Worm (Caenorhabditis elegans) whole organism, L2 larva: Measurements from ENCODE around the gene R07H5.16.

ENCODE experiments used
- ama-1 ChIP-seq: fragments of 150-350 bp; optimal IDR thresholded peaks from 2 replicates; lab custom pipeline; 2018; ENCODE audit warnings: inconsistent platforms
- ceh-82 ChIP-seq: fragments of 150-350 bp; optimal IDR thresholded peaks from 2 replicates; lab custom pipeline; 2014; ENCODE audit warnings: missing biosample characterization, missing genetic modification characterization
- lin-11 ChIP-seq: fragments of 150-350 bp; sonication (generic microtip); optimal IDR thresholded peaks from 2 replicates; lab custom pipeline; 2014; ENCODE audit warnings: missing biosample characterization, missing genetic modification characterization, inconsistent platforms, mixed read lengths
- mbf-1 ChIP-seq: sonication (generic microtip); optimal IDR thresholded peaks from 2 replicates; lab custom pipeline; 2017; ENCODE audit warnings: missing biosample characterization, missing genetic modification characterization
- unc-39 ChIP-seq: fragments of 150-350 bp; optimal IDR thresholded peaks from 2 replicates; lab custom pipeline; 2014; ENCODE audit warnings: missing biosample characterization, missing genetic modification characterization
- unc-62 ChIP-seq: fragments of 150-350 bp; optimal IDR thresholded peaks from 2 replicates; lab custom pipeline; 2014; ENCODE audit warnings: missing biosample characterization, missing genetic modification reagents, missing genetic modification characterization

DNA sequence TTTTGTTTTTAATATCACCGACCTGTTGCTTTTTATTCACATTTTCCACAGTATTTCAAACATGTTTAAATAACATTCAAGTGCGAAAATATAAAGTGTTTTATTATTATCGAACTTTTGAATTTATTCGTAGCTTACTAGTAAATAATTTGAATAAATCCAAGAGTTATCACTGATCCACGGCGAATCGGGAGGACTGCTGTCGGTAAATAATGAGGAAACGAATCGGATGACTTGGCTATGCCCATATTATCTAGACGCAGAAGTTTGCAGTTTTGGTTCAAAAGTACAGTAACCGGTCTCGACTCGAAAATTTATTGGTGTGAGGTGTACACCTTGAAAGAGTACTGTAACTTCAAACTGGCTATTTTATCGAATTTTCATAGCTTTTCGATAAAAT, 42.6 kb upstream of the R07H5.16 start:
- TF ChIP-seq mbf-1 (no peak), unc-62 (GFP tag; lab: Kevin White, UChicago) (no peak), lin-11 (tag; lab: Kevin White, UChicago) (no peak), ama-1 (lab: Kevin White, UChicago) (no peak), unc-39 (tag; lab: Kevin White, UChicago) (no peak), ceh-82 (tag; lab: Kevin White, UChicago) (no peak)
